Fruit fly (Drosophila melanogaster) S2 (cell line): ENCODE results near the gene CG33796.

Experiments used
- CG8478 ChIP-seq: fragments of >200 bp; optimal IDR thresholded peaks from 2 replicates; lab custom pipeline; 2018
- CTCF ChIP-seq, 2 experiments: fragments of >200 bp; optimal IDR thresholded peaks; 2 replicates each; lab custom pipeline; 2018

Gene CG33796

DNA sequence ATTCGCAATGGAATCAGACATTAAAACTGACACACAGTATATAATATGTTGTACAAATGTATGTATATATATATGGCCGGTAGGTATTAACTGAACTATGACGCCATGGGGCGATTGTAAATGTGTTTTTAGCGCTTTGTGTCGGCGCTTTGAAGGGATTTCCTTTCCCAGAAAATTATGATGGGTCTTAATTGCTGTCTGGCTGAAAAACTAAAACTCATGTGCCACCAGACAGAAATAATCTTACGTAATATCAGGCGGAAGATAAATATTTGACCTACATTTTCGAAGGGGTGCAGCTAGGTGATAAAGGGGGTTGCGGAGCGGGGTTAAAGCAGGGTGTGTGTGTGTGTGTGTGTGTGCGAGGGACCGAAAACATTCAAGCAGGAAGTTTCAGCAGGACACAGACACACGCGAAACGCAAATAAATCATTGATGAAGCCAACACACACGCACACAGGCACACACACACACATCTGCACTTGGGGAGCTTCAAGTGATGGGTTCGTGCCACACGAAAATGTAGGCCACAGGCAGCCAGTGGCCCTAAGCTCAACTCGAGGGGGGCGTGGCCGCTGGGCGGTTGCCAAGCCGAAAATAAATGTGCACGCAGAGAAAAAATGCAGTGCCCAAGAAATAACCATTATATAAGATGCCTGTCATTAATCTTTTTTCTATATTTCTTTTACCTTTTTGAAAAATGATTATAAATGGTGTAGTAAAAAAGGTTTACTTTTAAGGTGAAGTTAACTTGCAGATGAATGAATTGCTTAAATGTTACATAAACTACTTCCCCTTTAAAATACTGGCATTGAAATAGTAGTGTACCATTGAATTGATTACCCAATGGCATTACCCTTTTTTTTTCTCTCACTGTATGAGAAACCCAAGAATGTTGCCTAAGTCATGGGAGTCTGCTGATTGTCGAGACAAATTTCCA is 12.4 kb downstream of the CG33796 start:
- no peak for TF ChIP-seq CG8478 (lab: Kevin White, UChicago)
- no peak for TF ChIP-seq CTCF (optimal IDR thresholded peaks at IDR 0.05; lab: Kevin White, UChicago)

DNA sequence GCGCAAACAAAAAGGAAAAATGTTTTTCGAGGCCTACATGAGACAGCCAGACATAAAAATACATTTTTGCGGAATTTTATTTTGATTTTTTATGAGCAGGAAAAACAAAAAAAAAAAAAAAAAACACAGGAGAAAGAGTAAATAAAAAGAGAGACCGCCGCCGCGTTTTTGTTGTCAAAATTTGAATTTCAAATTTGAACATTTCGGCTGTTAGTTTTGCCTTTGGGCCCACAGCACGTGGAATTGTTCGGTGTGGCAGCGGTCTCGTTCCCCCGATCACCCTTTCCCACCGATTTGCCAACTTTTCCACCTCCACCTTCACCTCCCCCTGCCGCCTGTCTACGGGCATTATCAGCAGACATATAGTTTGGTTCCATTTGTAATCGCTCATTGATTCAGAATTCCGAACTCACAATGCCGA is 13.1 kb downstream of the CG33796 start:
- TF ChIP-seq CTCF (optimal IDR thresholded peaks at IDR 0.05; lab: Kevin White, UChicago) (no peak), CG8478 (lab: Kevin White, UChicago) (no peak)

- no peak for TF ChIP-seq CG8478 (lab: Kevin White, UChicago)
- TF ChIP-seq CTCF (optimal IDR thresholded peaks at IDR 0.05; lab: Kevin White, UChicago) = no peak
These were observed 14.4 kb downstream of the CG33796 start for dm6 chr3L:16155547-16155946.

- TF ChIP-seq CTCF (optimal IDR thresholded peaks at IDR 0.05; lab: Kevin White, UChicago) (no peak), CG8478 (lab: Kevin White, UChicago) (no peak)
These were observed 16.3 kb downstream of the CG33796 start for dm6 chr3L:16153650-16154049.

- TF ChIP-seq CTCF (optimal IDR thresholded peaks at IDR 0.05; lab: Kevin White, UChicago) (no peak), CG8478 (lab: Kevin White, UChicago) (no peak)
These were observed 16.8 kb downstream of the CG33796 start for dm6 chr3L:16153089-16153488.

DNA sequence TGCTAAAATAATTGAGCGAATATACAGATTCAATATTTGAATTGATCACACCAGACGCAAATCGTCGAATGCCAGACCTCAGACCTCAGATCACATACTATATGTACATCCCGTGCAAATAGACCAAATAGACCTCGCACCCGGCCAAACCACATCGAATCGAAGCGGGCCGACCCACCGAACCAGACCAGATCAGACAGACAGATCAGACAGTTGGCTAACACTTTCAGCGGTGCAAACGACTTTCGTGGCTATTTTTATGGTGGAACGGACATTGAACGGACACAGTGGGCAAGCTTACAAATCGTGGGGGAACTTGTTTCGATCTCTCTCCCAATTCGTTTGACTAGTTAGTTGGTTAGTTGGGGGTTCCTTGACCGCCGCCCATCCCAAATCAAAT is 18.2 kb downstream of the CG33796 start:
- TF ChIP-seq CTCF (optimal IDR thresholded peaks at IDR 0.05; lab: Kevin White, UChicago) (no peak), CG8478 (lab: Kevin White, UChicago) (no peak)

- TF ChIP-seq CTCF (optimal IDR thresholded peaks at IDR 0.05; lab: Kevin White, UChicago) (no peak), CG8478 (lab: Kevin White, UChicago) (no peak)
These were observed 18.9 kb downstream of the CG33796 start for dm6 chr3L:16150850-16151515.

dm6 chr3L:16150161-16150538 is 19.8 kb downstream of the CG33796 start:
- TF ChIP-seq CG8478 (lab: Kevin White, UChicago) (no peak), CTCF (optimal IDR thresholded peaks at IDR 0.05; lab: Kevin White, UChicago) (no peak)

dm6 chr3L:16149418-16150160 is 20.3 kb downstream of the CG33796 start:
- no peak for TF ChIP-seq CG8478 (lab: Kevin White, UChicago)
- TF ChIP-seq CTCF (optimal IDR thresholded peaks at IDR 0.05; lab: Kevin White, UChicago) = no peak

dm6 chr3L:16147819-16148236 is 22.1 kb downstream of the CG33796 start:
- TF ChIP-seq CTCF (optimal IDR thresholded peaks at IDR 0.05; lab: Kevin White, UChicago) (no peak), CG8478 (lab: Kevin White, UChicago) (no peak)

- TF ChIP-seq CTCF (optimal IDR thresholded peaks at IDR 0.05; lab: Kevin White, UChicago) = no peak
- no peak for TF ChIP-seq CG8478 (lab: Kevin White, UChicago)
These were observed 22.6 kb downstream of the CG33796 start for dm6 chr3L:16147325-16147724.

DNA sequence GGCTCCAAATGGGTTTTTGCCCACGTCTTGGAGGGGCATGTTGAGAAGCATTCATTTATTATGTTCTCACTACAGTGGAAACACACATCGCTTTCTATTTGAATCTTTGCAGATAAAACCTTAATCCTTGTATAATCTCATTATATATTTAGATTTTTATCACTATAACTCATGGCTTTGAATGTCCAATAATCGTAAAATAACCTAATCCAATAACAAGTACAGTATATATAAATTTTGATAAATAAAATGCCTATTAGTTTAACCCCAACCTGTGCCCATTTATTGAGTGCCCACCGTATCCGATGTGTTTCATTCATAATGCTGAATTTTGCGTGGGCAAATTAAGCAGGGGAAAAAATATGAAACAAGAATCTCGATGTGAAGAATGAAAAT is 23.4 kb downstream of the CG33796 start:
- TF ChIP-seq CTCF (optimal IDR thresholded peaks at IDR 0.05; lab: Kevin White, UChicago) (no peak), CG8478 (lab: Kevin White, UChicago) (no peak)

dm6 chr3L:16145931-16146538 is 23.9 kb downstream of the CG33796 start:
- TF ChIP-seq CG8478 (lab: Kevin White, UChicago) (no peak), CTCF (optimal IDR thresholded peaks at IDR 0.05; lab: Kevin White, UChicago) (no peak)

dm6 chr3L:16145282-16145681 is 24.6 kb downstream of the CG33796 start:
- TF ChIP-seq CTCF (optimal IDR thresholded peaks at IDR 0.05; lab: Kevin White, UChicago) (no peak), CG8478 (lab: Kevin White, UChicago) (no peak)
